Fruit fly (Drosophila melanogaster) whole organism, pupa: Measurements from ENCODE around the gene CG34434.

Experiments used
- CG34367 ChIP-seq: fragments of 200-800 bp; sonication (Bioruptor generic); optimal IDR thresholded peaks from 2 replicates; lab custom pipeline; 2018; ENCODE audit warnings: missing biosample characterization, mild to moderate bottlenecking, missing genetic modification characterization
- D1 ChIP-seq: fragments of 200-800 bp; sonication (Bioruptor generic); optimal IDR thresholded peaks from 2 replicates; lab custom pipeline; 2018; ENCODE audit warnings: missing biosample characterization, mild to moderate bottlenecking, missing genetic modification characterization, moderate library complexity
- EcR ChIP-seq: fragments of 200-800 bp; sonication (Bioruptor generic); optimal IDR thresholded peaks from 3 replicates; lab custom pipeline; 2019; ENCODE audit warnings: missing biosample characterization, missing genetic modification characterization, mild to moderate bottlenecking, moderate library complexity, missing genetic modification reagents
- Ets98B ChIP-seq: fragments of 200-800 bp; sonication (Bioruptor generic); IDR thresholded peaks from 2 replicates; pipeline ENCODE4 v1.3.6; 2022; ENCODE audit warnings: missing biosample characterization, missing genetic modification characterization
- Pif1A ChIP-seq: fragments of 200-800 bp; sonication (Bioruptor generic); optimal IDR thresholded peaks from 3 replicates; lab custom pipeline; 2016; ENCODE audit warnings: missing biosample characterization, missing genetic modification characterization
- Pif1B ChIP-seq: fragments of 200-800 bp; sonication (Bioruptor generic); optimal IDR thresholded peaks from 3 replicates; lab custom pipeline; 2016; ENCODE audit warnings: missing biosample characterization, missing genetic modification characterization
- fd96Ca ChIP-seq: fragments of 200-800 bp; sonication (Bioruptor generic); IDR thresholded peaks from 3 replicates; pipeline ENCODE4 v1.3.6; 2022; ENCODE audit warnings: missing biosample characterization, missing genetic modification characterization
- rn ChIP-seq: fragments of 200-800 bp; sonication (Bioruptor generic); IDR thresholded peaks from 2 replicates; pipeline ENCODE4 v1.3.6; 2022; ENCODE audit warnings: missing biosample characterization, missing genetic modification characterization

dm6 chrX:5637543-5637942 lies 21.4 kb upstream of the CG34434 start:
- TF ChIP-seq rn (no peak), fd96Ca (no peak), Pif1B (GFP tag; lab: Kevin White, UChicago) (no peak), EcR (no peak), CG34367 (tag; lab: Kevin White, UChicago) (no peak), Pif1A (GFP tag; lab: Kevin White, UChicago) (no peak), Ets98B (GFP tag; lab: Robert Waterston, UW) (no peak), D1 (tag; lab: Kevin White, UChicago) (no peak)
